Worm (Caenorhabditis elegans) whole organism, L4 larva: ENCODE results near the gene lin-45.
A peak's percentile ranks its signal among the peaks of the same experiment; 100 is the strongest.

ENCODE experiments used
- D1046.2 ChIP-seq: fragments of 200-800 bp; sonication (Bioruptor generic); IDR thresholded peaks from 2 replicates; pipeline ENCODE4 v1.3.6; 2022; ENCODE audit warnings: missing genetic modification characterization, missing compliant biosample characterization
- R02D3.7 ChIP-seq: fragments of 150-350 bp; sonication (generic microtip); optimal IDR thresholded peaks from 3 replicates; lab custom pipeline; 2014; ENCODE audit warnings: missing biosample characterization, missing genetic modification characterization
- T20F7.1 ChIP-seq: fragments of 200-800 bp; sonication (Bioruptor generic); optimal IDR thresholded peaks from 2 replicates; lab custom pipeline; 2018; ENCODE audit warnings: mild to moderate bottlenecking, missing genetic modification characterization, missing compliant biosample characterization
- T26A8.4 ChIP-seq: fragments of 200-800 bp; sonication (Bioruptor generic); IDR thresholded peaks from 2 replicates; pipeline ENCODE4 v1.3.6; 2022; ENCODE audit warnings: missing genetic modification characterization, missing compliant biosample characterization
- Y105C5A.15 ChIP-seq: fragments of 200-800 bp; sonication (Bioruptor generic); IDR thresholded peaks from 2 replicates; pipeline ENCODE4 v1.3.6; 2022; ENCODE audit warnings: missing genetic modification characterization, missing compliant biosample characterization
- ZK337.2 ChIP-seq: fragments of 200-800 bp; sonication (Bioruptor generic); IDR thresholded peaks from 2 replicates; pipeline ENCODE4 v1.3.6; 2022; ENCODE audit warnings: missing genetic modification reagents, missing genetic modification characterization, missing compliant biosample characterization
- ZK546.5 ChIP-seq, 2 experiments: sonication (generic microtip); optimal IDR thresholded peaks; 2 replicates each; lab custom pipeline; 2017; ENCODE audit warnings: missing biosample characterization in 2 of 2, missing genetic modification characterization in 2 of 2
- aha-1 ChIP-seq: fragments of 150-350 bp; peaks from one replicate; lab custom pipeline; 2014; ENCODE audit warnings: missing biosample characterization, missing genetic modification characterization
- aly-2 ChIP-seq: sonication (generic microtip); optimal IDR thresholded peaks from 2 replicates; lab custom pipeline; 2018; ENCODE audit warnings: missing biosample characterization, missing genetic modification characterization
- attf-4 ChIP-seq: sonication (generic microtip); optimal IDR thresholded peaks from 3 replicates; lab custom pipeline; 2017; ENCODE audit warnings: missing biosample characterization, missing genetic modification characterization
- ceh-20 ChIP-seq: fragments of 200-800 bp; sonication (Bioruptor generic); IDR thresholded peaks from 2 replicates; pipeline ENCODE4 v1.3.6; 2022; ENCODE audit warnings: missing genetic modification reagents, missing genetic modification characterization, missing compliant biosample characterization
- ceh-32 ChIP-seq: sonication (generic microtip); optimal IDR thresholded peaks from 2 replicates; lab custom pipeline; 2016; ENCODE audit warnings: mild to moderate bottlenecking, missing genetic modification characterization, missing compliant biosample characterization; ENCODE audit not compliant: poor library complexity
- ctbp-1 ChIP-seq: fragments of 200-800 bp; sonication (Bioruptor generic); IDR thresholded peaks from 2 replicates; pipeline ENCODE4 v1.3.6; 2022; ENCODE audit warnings: missing genetic modification reagents, missing genetic modification characterization, missing compliant biosample characterization
- daf-12 ChIP-seq: fragments of 150-350 bp; optimal IDR thresholded peaks from 2 replicates; lab custom pipeline; 2014; ENCODE audit warnings: missing biosample characterization, missing genetic modification reagents, missing genetic modification characterization
- dmd-6 ChIP-seq: fragments of 200-800 bp; sonication (Bioruptor generic); IDR thresholded peaks from 2 replicates; pipeline ENCODE4 v1.3.6; 2022; ENCODE audit warnings: missing genetic modification reagents, missing genetic modification characterization, missing compliant biosample characterization
- dmd-9 ChIP-seq: fragments of 200-800 bp; sonication (Bioruptor generic); IDR thresholded peaks from 2 replicates; pipeline ENCODE4 v1.3.6; 2022; ENCODE audit warnings: missing genetic modification reagents, missing genetic modification characterization, missing compliant biosample characterization
- dpl-1 ChIP-seq: fragments of 150-350 bp; optimal IDR thresholded peaks from 2 replicates; lab custom pipeline; 2014; ENCODE audit warnings: missing biosample characterization, missing genetic modification reagents, missing genetic modification characterization
- dve-1 ChIP-seq: sonication (generic microtip); optimal IDR thresholded peaks from 2 replicates; lab custom pipeline; 2017; ENCODE audit warnings: antibody characterized with exemption, mild to moderate bottlenecking, missing genetic modification characterization, missing compliant biosample characterization; ENCODE audit not compliant: insufficient read depth
- egl-27 ChIP-seq: sonication (generic microtip); optimal IDR thresholded peaks from 3 replicates; lab custom pipeline; 2017; ENCODE audit warnings: missing biosample characterization, missing genetic modification reagents, missing genetic modification characterization
- egl-43 ChIP-seq: fragments of 200-800 bp; sonication (Bioruptor generic); IDR thresholded peaks from 2 replicates; pipeline ENCODE4 v1.3.6; 2022; ENCODE audit warnings: missing genetic modification reagents, missing genetic modification characterization, missing compliant biosample characterization
- fos-1 ChIP-seq: fragments of 150-350 bp; optimal IDR thresholded peaks from 2 replicates; lab custom pipeline; 2014; ENCODE audit warnings: missing biosample characterization, missing genetic modification characterization
- hif-1 ChIP-seq, 2 experiments: sonication (generic microtip); optimal IDR thresholded peaks; 2 replicates each; lab custom pipeline; 2016 to 2017; ENCODE audit warnings: missing compliant biosample characterization in 2 of 2, missing genetic modification characterization in 2 of 2, missing genetic modification reagents in 2 of 2, missing genotype in 2 of 2, mild to moderate bottlenecking in 1 of 2
- hlh-30 ChIP-seq: sonication (generic microtip); optimal IDR thresholded peaks from 2 replicates; lab custom pipeline; 2017; ENCODE audit warnings: antibody characterized with exemption, mild to moderate bottlenecking, missing genetic modification characterization, missing compliant biosample characterization; ENCODE audit not compliant: insufficient read depth
- lin-15B ChIP-seq: fragments of 150-350 bp; sonication (generic microtip); optimal IDR thresholded peaks from 3 replicates; lab custom pipeline; 2014; ENCODE audit warnings: missing biosample characterization, missing genetic modification characterization
- lin-38 ChIP-seq: fragments of 200-800 bp; sonication (Bioruptor generic); IDR thresholded peaks from 2 replicates; pipeline ENCODE4 v1.3.6; 2022; ENCODE audit warnings: missing genetic modification reagents, missing genetic modification characterization, missing compliant biosample characterization
- lin-39 ChIP-seq: fragments of 150-350 bp; optimal IDR thresholded peaks from 2 replicates; lab custom pipeline; 2014; ENCODE audit warnings: missing biosample characterization, missing genetic modification reagents, missing genetic modification characterization
- lsy-2 ChIP-seq, 2 experiments: fragments of 150-350 bp in 1 of 2; sonication (generic microtip) in 1 of 2; optimal IDR thresholded peaks; 2 replicates each; lab custom pipeline; 2014 to 2017; ENCODE audit warnings: missing biosample characterization in 2 of 2, missing genetic modification characterization in 2 of 2
- mdt-29 ChIP-seq: fragments of 200-800 bp; sonication (Bioruptor generic); IDR thresholded peaks from 2 replicates; pipeline ENCODE4 v1.3.6; 2022; ENCODE audit warnings: missing genetic modification reagents, missing genetic modification characterization, missing compliant biosample characterization
- mes-2 ChIP-seq: sonication (generic microtip); optimal IDR thresholded peaks from 2 replicates; lab custom pipeline; 2016; ENCODE audit warnings: missing genotype, mild to moderate bottlenecking, missing genetic modification characterization, missing compliant biosample characterization; ENCODE audit not compliant: poor library complexity, severe bottlenecking
- mxl-2 ChIP-seq: fragments of 200-800 bp; sonication (Bioruptor generic); conservative IDR thresholded peaks from 2 replicates; pipeline ENCODE4 v1.3.6; 2022; ENCODE audit warnings: missing genetic modification reagents, missing genetic modification characterization, missing compliant biosample characterization
- nhr-25 ChIP-seq: sonication (generic microtip); optimal IDR thresholded peaks from 2 replicates; lab custom pipeline; 2017; ENCODE audit warnings: missing genetic modification characterization, mild to moderate bottlenecking, missing compliant biosample characterization, antibody characterized with exemption, moderate library complexity, borderline replicate concordance; ENCODE audit not compliant: insufficient read depth
- nhr-42 ChIP-seq: fragments of 200-800 bp; sonication (Bioruptor generic); IDR thresholded peaks from 2 replicates; pipeline ENCODE4 v1.3.6; 2022; ENCODE audit warnings: missing genetic modification characterization, missing compliant biosample characterization
- nhr-48 ChIP-seq: sonication (generic microtip); optimal IDR thresholded peaks from 2 replicates; lab custom pipeline; 2016; ENCODE audit warnings: mild to moderate bottlenecking, missing genetic modification characterization, missing compliant biosample characterization
- nhr-6 ChIP-seq: fragments of 150-350 bp; optimal IDR thresholded peaks from 2 replicates; lab custom pipeline; 2014; ENCODE audit warnings: missing biosample characterization, missing genetic modification characterization
- pha-4 ChIP-seq, 2 experiments: fragments of 150-350 bp in 1 of 2; fragments of 200-800 bp in 1 of 2; sonication (Bioruptor generic) in 1 of 2; IDR thresholded peaks in 1 of 2; optimal IDR thresholded peaks in 1 of 2; 2 replicates each; pipeline versions ENCODE4 v1.3.6 to Lab custom; 2014 to 2022; ENCODE audit warnings: missing genetic modification characterization in 2 of 2, missing genetic modification reagents in 2 of 2, missing biosample characterization in 1 of 2, missing compliant biosample characterization in 1 of 2
- pqm-1 ChIP-seq: sonication (generic microtip); optimal IDR thresholded peaks from 2 replicates; lab custom pipeline; 2017; ENCODE audit warnings: missing biosample characterization, missing genetic modification characterization
- rbr-2 ChIP-seq: sonication (generic microtip); optimal IDR thresholded peaks from 2 replicates; lab custom pipeline; 2016; ENCODE audit warnings: missing genotype, missing genetic modification characterization, missing compliant biosample characterization
- snpc-1.2 ChIP-seq: fragments of 200-800 bp; sonication (Bioruptor generic); IDR thresholded peaks from 2 replicates; pipeline ENCODE4 v1.3.6; 2022; ENCODE audit warnings: missing genetic modification reagents, missing genetic modification characterization, missing compliant biosample characterization
- unc-130 ChIP-seq: sonication (generic microtip); optimal IDR thresholded peaks from 2 replicates; lab custom pipeline; 2016; ENCODE audit warnings: missing genetic modification reagents, missing genetic modification characterization, missing compliant biosample characterization
- unc-39 ChIP-seq: sonication (generic microtip); optimal IDR thresholded peaks from 2 replicates; lab custom pipeline; 2017; ENCODE audit warnings: missing biosample characterization, missing genetic modification characterization
- unc-62 ChIP-seq, 3 experiments: fragments of 150-350 bp in 1 of 3; sonication (generic microtip); optimal IDR thresholded peaks in 2 of 3; peaks in 1 of 3; 1 replicate in 1 of 3; 2 replicates in 2 of 3; lab custom pipeline; 2014 to 2017; ENCODE audit warnings: missing biosample characterization in 3 of 3, missing genetic modification characterization in 3 of 3, missing genetic modification reagents in 3 of 3, missing genotype in 1 of 3
- zag-1 ChIP-seq: fragments of 150-350 bp; optimal IDR thresholded peaks from 2 replicates; lab custom pipeline; 2014; ENCODE audit warnings: missing biosample characterization, missing genetic modification characterization
- ztf-11 ChIP-seq: fragments of 150-350 bp; optimal IDR thresholded peaks from 2 replicates; lab custom pipeline; 2014; ENCODE audit warnings: missing biosample characterization, missing genetic modification characterization

The lin-45 gene

ce11 chrIV:6751213-6751612 lies 2.8 kb upstream of the lin-45 start (continued):
- TF ChIP-seq egl-43, result no peak
- TF ChIP-seq ztf-11, result no peak
- no peak for TF ChIP-seq egl-27 (tag; lab: Kevin White, UChicago)
- peak; percentile 24 to 25 for TF ChIP-seq lsy-2 (tag; optimal IDR thresholded peaks at IDR 0.05; lab: Kevin White, UChicago)
- TF ChIP-seq ceh-20 (GFP tag; lab: Robert Waterston, UW), result peak; percentile 60; the same call in 1 of the 2 replicates
- peak; percentile 61 for TF ChIP-seq hlh-30
- no peak for TF ChIP-seq attf-4 (tag; lab: Kevin White, UChicago)
- no peak for TF ChIP-seq lin-39
- TF ChIP-seq nhr-25 (tag; lab: Kevin White, UChicago), result no peak
- TF ChIP-seq pqm-1 (tag; lab: Kevin White, UChicago), result no peak
- TF ChIP-seq mdt-29, result peak; percentile 52
- no peak for TF ChIP-seq lin-15B
- TF ChIP-seq daf-12 (tag; lab: Kevin White, UChicago), result no peak
- TF ChIP-seq D1046.2, result no peak
- no peak for TF ChIP-seq zag-1
- TF ChIP-seq R02D3.7 (tag; lab: Kevin White, UChicago), result no peak
- 0 out of 2 replicates have a peak, but pooled peaks have one; percentile 44 for TF ChIP-seq T26A8.4 (GFP tag; lab: Robert Waterston, UW)
- no peak for TF ChIP-seq dpl-1 (GFP tag; lab: Kevin White, UChicago)
- TF ChIP-seq nhr-6, result no peak
- TF ChIP-seq ctbp-1 (GFP tag; lab: Robert Waterston, UW), result no peak
- no peak for TF ChIP-seq rbr-2 (tag; lab: Kevin White, UChicago)
- no peak for TF ChIP-seq dmd-6 (GFP tag; lab: Robert Waterston, UW)
- TF ChIP-seq mxl-2 (GFP tag; lab: Robert Waterston, UW), result 0 out of 2 replicates have a peak, but pooled peaks have one; percentile 18
- TF ChIP-seq fos-1 (tag; lab: Kevin White, UChicago), result no peak
- no peak for TF ChIP-seq ZK546.5 (tag; optimal IDR thresholded peaks at IDR 0.05; lab: Kevin White, UChicago)
- no peak for TF ChIP-seq aly-2 (tag; lab: Kevin White, UChicago)
- TF ChIP-seq Y105C5A.15 (GFP tag; lab: Robert Waterston, UW), result no peak
- no peak for TF ChIP-seq nhr-42 (GFP tag; lab: Robert Waterston, UW)
- TF ChIP-seq ceh-32 (tag; lab: Kevin White, UChicago), result no peak

- TF ChIP-seq T20F7.1 (GFP tag; lab: Kevin White, UChicago), result no peak
- TF ChIP-seq unc-62 (GFP tag; optimal IDR thresholded peaks at IDR 0.05 in 1 of 2; lab: Kevin White, UChicago), result peak in 1 of 2 experiments; percentile 43
- TF ChIP-seq unc-62 (tag; optimal IDR thresholded peaks at IDR 0.05; lab: Kevin White, UChicago), result no peak
- TF ChIP-seq, all 104 proteins: peak for 1
Observed at ce11 chrIV:6750117-6750516, 1.7 kb upstream of the lin-45 start.

DNA sequence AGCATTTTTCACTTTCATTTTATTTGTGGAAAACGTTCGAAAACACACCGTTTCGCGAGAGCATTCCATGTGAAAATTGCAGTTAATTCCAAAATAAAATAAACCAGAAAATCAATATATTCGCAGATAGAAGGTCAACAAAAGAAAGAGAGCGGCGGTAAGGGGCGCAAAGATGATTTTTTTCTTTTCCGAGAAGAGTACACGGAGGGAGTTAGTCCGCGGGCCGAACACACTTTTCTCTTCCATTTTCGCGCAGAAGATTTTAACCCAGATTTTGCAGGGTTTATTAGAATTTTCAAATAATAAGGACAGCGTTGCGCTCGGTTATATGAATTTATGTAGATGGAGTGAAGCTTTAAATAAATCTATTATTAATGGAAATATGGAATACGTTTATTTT lies 720 bp downstream of the lin-45 start:
- peak; percentile 26 for TF ChIP-seq dpl-1 (GFP tag; lab: Kevin White, UChicago)
- TF ChIP-seq pha-4 (GFP tag; IDR thresholded peaks at IDR 0.05; lab: Robert Waterston, UW), result no peak
- peak; percentile 11 for TF ChIP-seq pha-4 (tag; optimal IDR thresholded peaks at IDR 0.05; lab: Kevin White, UChicago)
- TF ChIP-seq ctbp-1 (GFP tag; lab: Robert Waterston, UW), result no peak
- no peak for TF ChIP-seq unc-39 (tag; lab: Kevin White, UChicago)
- TF ChIP-seq unc-130 (GFP tag; lab: Kevin White, UChicago), result peak; percentile 63
- TF ChIP-seq nhr-25 (tag; lab: Kevin White, UChicago), result peak; percentile 35
- TF ChIP-seq dve-1, result peak; percentile 32
- TF ChIP-seq hif-1 (tag; optimal IDR thresholded peaks at IDR 0.05; lab: Kevin White, UChicago), result peak in 1 of 2 experiments; percentile 66
- 0 out of 2 replicates have a peak, but pooled peaks have one; percentile 8 for TF ChIP-seq dmd-9 (GFP tag; lab: Robert Waterston, UW)
- no peak for TF ChIP-seq ceh-32 (tag; lab: Kevin White, UChicago)
- 0 out of 2 replicates have a peak, but pooled peaks have one; percentile 56 for TF ChIP-seq snpc-1.2 (GFP tag; lab: Robert Waterston, UW)
- TF ChIP-seq lin-38 (GFP tag; lab: Robert Waterston, UW), result 0 out of 2 replicates have a peak, but pooled peaks have one; percentile 37
- TF ChIP-seq hlh-30, result peak; percentile 12
- no peak for TF ChIP-seq nhr-6
- no peak for TF ChIP-seq T20F7.1 (GFP tag; lab: Kevin White, UChicago)
- TF ChIP-seq ZK337.2, result 0 out of 2 replicates have a peak, but pooled peaks have one; percentile 12
- TF ChIP-seq nhr-48 (tag; lab: Kevin White, UChicago), result no peak
- peak in 1 of 2 experiments; percentile 52 for TF ChIP-seq lsy-2 (tag; optimal IDR thresholded peaks at IDR 0.05; lab: Kevin White, UChicago)
- peak; percentile 95 for TF ChIP-seq mes-2 (tag; lab: Kevin White, UChicago)
- TF ChIP-seq aha-1 (tag; lab: Kevin White, UChicago), result peak; percentile 0
